Worm (Caenorhabditis elegans) whole organism, midembryonic: ENCODE data around the gene fbxa-55.

Source experiments
- cog-1 ChIP-seq: sonication (generic microtip); optimal IDR thresholded peaks from 2 replicates; lab custom pipeline; 2016; ENCODE audit warnings: missing genetic modification characterization, missing compliant biosample characterization
- flt-1 ChIP-seq: fragments of 200-800 bp; sonication (Bioruptor generic); IDR thresholded peaks from 2 replicates; pipeline ENCODE4 v1.3.6; 2022; ENCODE audit warnings: missing genetic modification characterization, missing compliant biosample characterization
- med-1 ChIP-seq: sonication (generic microtip); optimal IDR thresholded peaks from 2 replicates; lab custom pipeline; 2017; ENCODE audit warnings: missing genetic modification characterization, mild to moderate bottlenecking, missing compliant biosample characterization, antibody characterized with exemption, missing genetic modification reagents; ENCODE audit not compliant: insufficient read depth
- ztf-29 ChIP-seq: fragments of 200-800 bp; sonication (Bioruptor generic); IDR thresholded peaks from 2 replicates; pipeline ENCODE4 v1.3.6; 2022; ENCODE audit warnings: missing genetic modification reagents, missing genetic modification characterization, missing compliant biosample characterization

ce11 chrIII:982961-983360, 47.1 kb upstream of the fbxa-55 start, which contains the start of gene tbc-10:
- TF ChIP-seq cog-1 (tag; lab: Kevin White, UChicago) (no peak), flt-1 (GFP tag; lab: Robert Waterston, UW) (no peak), med-1 (GFP tag; lab: Kevin White, UChicago) (no peak), ztf-29 (GFP tag; lab: Robert Waterston, UW) (no peak)
